Worm (Caenorhabditis elegans): Measurements from ENCODE around the gene ZK836.3.

Gene ZK836.3

ce11 chrV:12190943-12191569 is 4.7 kb downstream of the ZK836.3 start, which contains the start of gene dpy-30 (continued):
- TF ChIP-seq zip-11 (GFP tag; IDR thresholded peaks at IDR 0.05) (no peak), nhr-6 (tag; optimal IDR thresholded peaks at IDR 0.05) (peak; percentile 84), saeg-2 (GFP tag; IDR thresholded peaks at IDR 0.05) (no peak), duxl-1 (tag; optimal IDR thresholded peaks at IDR 0.05; ENCODE audit: poor library complexity) (no peak), Y48G9A.11 (GFP tag; IDR thresholded peaks at IDR 0.05) (peak; percentile 59; the same call in 1 of the 2 replicates), mxl-3 (GFP tag; optimal IDR thresholded peaks at IDR 0.05) (no peak), zip-2 (tag; optimal IDR thresholded peaks at IDR 0.05) (no peak), vab-7 (GFP tag; IDR thresholded peaks at IDR 0.05) (no peak), unc-130 (GFP tag; optimal IDR thresholded peaks at IDR 0.05) (no peak), pha-4 (GFP tag; IDR thresholded peaks at IDR 0.05) (no peak), pha-4 (tag; optimal IDR thresholded peaks at IDR 0.05) (no peak), nhr-25 (tag; optimal IDR thresholded peaks at IDR 0.05; ENCODE audit: borderline replicate concordance, insufficient read depth) (peak; percentile 34), nhr-102 (tag; optimal IDR thresholded peaks at IDR 0.05) (no peak), snpc-4 (tag; optimal IDR thresholded peaks at IDR 0.05) (no peak), set-16 (GFP tag; IDR thresholded peaks at IDR 0.05) (no peak), ceh-32 (tag; optimal IDR thresholded peaks at IDR 0.05; ENCODE audit: poor library complexity) (no peak), php-3 (GFP tag; IDR thresholded peaks at IDR 0.05) (no peak), ztf-7 (tag; optimal IDR thresholded peaks at IDR 0.05) (no peak), ztf-11 (tag; optimal IDR thresholded peaks at IDR 0.05) (no peak), mdt-29 (GFP tag; IDR thresholded peaks at IDR 0.05) (no peak), ctbp-1 (GFP tag; IDR thresholded peaks at IDR 0.05) (no peak), Y75B8A.6 (GFP tag; IDR thresholded peaks at IDR 0.05) (no peak), egl-43 (GFP tag; IDR thresholded peaks at IDR 0.05) (no peak), fkh-10 (GFP tag; optimal IDR thresholded peaks at IDR 0.05) (no peak), ceh-44 (GFP tag; IDR thresholded peaks at IDR 0.05) (no peak), skn-1 (tag; optimal IDR thresholded peaks at IDR 0.05) (no peak), nhr-11 (tag; optimal IDR thresholded peaks at IDR 0.05) (peak; percentile 2), F44E2.7 (GFP tag; IDR thresholded peaks at IDR 0.05) (no peak), pqm-1 (tag; optimal IDR thresholded peaks at IDR 0.05) (no peak), daf-16 (GFP tag; optimal IDR thresholded peaks at IDR 0.05) (no peak), daf-16 (tag; optimal IDR thresholded peaks at IDR 0.05) (peak; percentile 44), aha-1 (tag) (no peak), zfp-3 (GFP tag; conservative IDR thresholded peaks at IDR 0.05) (no peak), T20F7.1 (GFP tag; optimal IDR thresholded peaks at IDR 0.05) (peak; percentile 76), zfp-2 (tag; optimal IDR thresholded peaks at IDR 0.05) (no peak), daf-19 (GFP tag; conservative IDR thresholded peaks at IDR 0.05) (no peak), rbr-2 (tag; optimal IDR thresholded peaks at IDR 0.05) (peak; percentile 22), mes-2 (tag; optimal IDR thresholded peaks at IDR 0.05; ENCODE audit: poor library complexity, severe bottlenecking) (peak; percentile 77), lin-13 (GFP tag; optimal IDR thresholded peaks at IDR 0.05) (no peak), ZK337.2 (GFP tag; IDR thresholded peaks at IDR 0.05) (no peak), F10B5.3 (tag; optimal IDR thresholded peaks at IDR 0.05) (no peak), nhr-111 (GFP tag; optimal IDR thresholded peaks at IDR 0.05) (no peak), dpl-1 (GFP tag; optimal IDR thresholded peaks at IDR 0.05) (peak; percentile 71), tag-97 (GFP tag; IDR thresholded peaks at IDR 0.05) (no peak), dmd-6 (GFP tag; IDR thresholded peaks at IDR 0.05) (no peak), lsy-2 (tag; optimal IDR thresholded peaks at IDR 0.05) (peak; percentile 64 to 97), dve-1 (tag; optimal IDR thresholded peaks at IDR 0.05; ENCODE audit: insufficient read depth) (peak; percentile 39), mep-1 (tag; optimal IDR thresholded peaks at IDR 0.05) (peak; percentile 56), ceh-82 (tag; optimal IDR thresholded peaks at IDR 0.05) (no peak), daf-12 (tag; optimal IDR thresholded peaks at IDR 0.05) (no peak), snpc-1.2 (GFP tag; IDR thresholded peaks at IDR 0.05) (no peak), lin-39 (tag; optimal IDR thresholded peaks at IDR 0.05) (no peak)
